Worm (Caenorhabditis elegans): Measurements from ENCODE around the gene osm-6.

DNA sequence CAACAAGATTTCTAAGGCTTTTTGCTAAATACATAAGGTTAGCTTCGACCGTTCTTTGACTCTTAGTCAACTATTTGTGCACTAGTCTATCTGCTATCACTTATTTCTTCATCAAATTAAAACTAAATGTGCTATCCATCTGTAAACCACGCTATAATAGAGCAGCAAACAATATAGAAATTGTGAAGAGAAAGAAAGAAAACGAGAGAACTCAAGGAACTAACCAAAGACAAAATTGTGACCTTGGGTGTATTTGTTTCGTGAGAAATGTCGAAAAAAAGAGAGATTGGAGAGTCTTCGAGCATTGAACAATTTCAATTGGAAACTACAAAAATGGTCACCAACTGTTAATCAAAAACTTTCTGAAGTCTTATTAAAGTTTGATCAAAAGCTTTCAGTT, 42.2 kb downstream of the osm-6 start:
- TF ChIP-seq fos-1 (tag; optimal IDR thresholded peaks at IDR 0.05) (no peak), php-3 (GFP tag; IDR thresholded peaks at IDR 0.05) (no peak), mep-1 (tag; optimal IDR thresholded peaks at IDR 0.05) (peak; percentile 28), nhr-76 (tag; optimal IDR thresholded peaks at IDR 0.05) (no peak), dmd-8 (GFP tag; IDR thresholded peaks at IDR 0.05) (no peak), zfp-3 (GFP tag; conservative IDR thresholded peaks at IDR 0.05) (no peak)

Measured in whole organism, L4 larva.